Fruit fly (Drosophila melanogaster): ENCODE data around the gene Ilk.

DNA sequence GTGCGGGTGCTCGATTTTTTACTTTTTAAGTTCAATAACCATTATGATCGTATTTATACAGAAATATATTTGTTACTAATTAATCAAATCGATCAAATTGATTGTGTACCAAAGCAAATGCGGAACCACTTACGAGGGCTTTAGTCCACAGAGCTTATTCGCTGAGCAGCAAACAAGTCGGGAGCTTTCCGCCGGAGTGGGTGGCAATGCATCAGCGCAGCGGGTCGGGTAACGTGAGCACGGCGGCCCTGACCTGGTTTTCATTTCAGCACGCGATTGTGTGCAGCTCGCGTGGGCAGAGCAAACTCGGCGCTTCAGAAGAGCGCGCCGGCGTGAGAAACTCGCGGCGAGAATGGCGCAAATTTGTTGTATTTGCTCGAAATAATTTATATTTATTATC, 2.5 kb downstream of the Ilk start:
- no peak for TF ChIP-seq Dll (optimal IDR thresholded peaks at IDR 0.05)
- TF ChIP-seq CG8478 (optimal IDR thresholded peaks at IDR 0.05): no peak
- TF ChIP-seq usp (GFP tag; optimal IDR thresholded peaks at IDR 0.05): no peak
- TF ChIP-seq psq (optimal IDR thresholded peaks at IDR 0.05): no peak
- TF ChIP-seq pan (optimal IDR thresholded peaks at IDR 0.05): no peak

All from whole organism.